Worm (Caenorhabditis elegans): ENCODE results near the gene C49C8.5.

C49C8.5 gene

DNA sequence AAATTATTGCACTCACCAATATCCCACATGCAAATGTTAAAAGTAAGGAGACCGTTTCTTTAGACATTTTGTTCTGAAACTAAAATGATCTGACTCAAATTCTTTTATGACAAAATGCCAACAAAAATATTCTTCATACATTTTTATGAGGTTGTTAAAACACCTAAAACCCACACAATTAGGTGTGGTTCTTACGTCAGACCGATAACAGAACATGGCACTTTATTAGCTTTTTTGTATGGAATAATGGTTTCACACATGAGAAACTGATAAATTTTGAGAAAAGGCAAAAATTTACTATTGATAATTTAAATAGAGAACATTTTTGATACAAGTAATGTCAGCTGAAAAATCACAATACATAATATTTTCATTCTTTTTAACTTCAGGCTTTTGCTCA is at the start of gene C49C8.5:
C49C8.5 (minus strand) TSS at position 73 of the 400 bp plus-strand sequence.
- TF ChIP-seq elt-2 (tag; optimal IDR thresholded peaks at IDR 0.05) (peak; percentile 11), nhr-20 (tag; optimal IDR thresholded peaks at IDR 0.05) (no peak)

ce11 chrIV:8697436-8697835 is 44.0 kb upstream of the C49C8.5 start, which contains the start of gene ttll-11:
ttll-11 (plus strand) TSS chrIV:8697736.
- TF ChIP-seq fkh-8 (tag; optimal IDR thresholded peaks at IDR 0.05), result peak; percentile 76
- no peak for TF ChIP-seq efl-1 (optimal IDR thresholded peaks at IDR 0.05)
- no peak for TF ChIP-seq efl-1 (GFP tag; optimal IDR thresholded peaks at IDR 0.05 in 1 of 2)
- TF ChIP-seq nhr-71 (tag; optimal IDR thresholded peaks at IDR 0.05), result peak; percentile 31
- peak; percentile 5 for TF ChIP-seq swsn-7 (tag; optimal IDR thresholded peaks at IDR 0.05)

ce11 chrIV:8691486-8691885 is 38.0 kb upstream of the C49C8.5 start, which contains the start of the genes hst-1 and ints-6:
hst-1 (minus strand) TSS chrIV:8691513.
ints-6 (plus strand) TSS chrIV:8691745.
- TF ChIP-seq tbx-2 (tag; optimal IDR thresholded peaks at IDR 0.05) (no peak), efl-1 (optimal IDR thresholded peaks at IDR 0.05) (peak; percentile 14 to 35), efl-1 (GFP tag; optimal IDR thresholded peaks at IDR 0.05 in 1 of 2) (peak; percentile 40 to 88), lin-14 (GFP tag; optimal IDR thresholded peaks at IDR 0.05) (no peak), C34B4.2 (tag; optimal IDR thresholded peaks at IDR 0.05) (no peak), fkh-4 (tag; optimal IDR thresholded peaks at IDR 0.05; ENCODE audit: borderline replicate concordance) (no peak), nhr-71 (tag; optimal IDR thresholded peaks at IDR 0.05) (peak; percentile 38), F16B12.6 (tag; optimal IDR thresholded peaks at IDR 0.05) (peak; percentile 76), lsy-2 (tag; optimal IDR thresholded peaks at IDR 0.05) (peak; percentile 40 to 56), vab-15 (tag; optimal IDR thresholded peaks at IDR 0.05) (no peak), elt-3 (tag; optimal IDR thresholded peaks at IDR 0.05) (no peak), lin-35 (GFP tag; optimal IDR thresholded peaks at IDR 0.05) (peak in 1 of 2 experiments; percentile 29), skn-1 (tag; optimal IDR thresholded peaks at IDR 0.05) (peak; percentile 41), hlh-4 (tag; optimal IDR thresholded peaks at IDR 0.05) (no peak), nhr-76 (tag; optimal IDR thresholded peaks at IDR 0.05) (no peak), blmp-1 (tag; optimal IDR thresholded peaks at IDR 0.05) (peak; percentile 4), aly-2 (tag; optimal IDR thresholded peaks at IDR 0.05) (no peak), ets-5 (GFP tag; IDR thresholded peaks at IDR 0.05) (no peak), mab-9 (GFP tag; IDR thresholded peaks at IDR 0.05) (no peak), nhr-19 (GFP tag; conservative IDR thresholded peaks at IDR 0.05) (no peak), C16A3.4 (tag; optimal IDR thresholded peaks at IDR 0.05) (peak; percentile 16), nhr-20 (tag; optimal IDR thresholded peaks at IDR 0.05) (peak; percentile 21), xbp-1 (tag; optimal IDR thresholded peaks at IDR 0.05) (peak; percentile 28), dpl-1 (GFP tag; optimal IDR thresholded peaks at IDR 0.05) (peak in 2 of 3 experiments; percentile 27 to 56), hpl-2 (GFP tag; optimal IDR thresholded peaks at IDR 0.05) (no peak), snu-23 (GFP tag; optimal IDR thresholded peaks at IDR 0.05) (peak; percentile 46), mep-1 (tag; optimal IDR thresholded peaks at IDR 0.05) (peak; percentile 51), pag-3 (tag; optimal IDR thresholded peaks at IDR 0.05; ENCODE audit: borderline replicate concordance, insufficient read depth) (no peak), nhr-90 (tag; optimal IDR thresholded peaks at IDR 0.05; ENCODE audit: poor library complexity) (no peak), nhr-47 (tag; optimal IDR thresholded peaks at IDR 0.05) (peak; percentile 32), swsn-7 (tag; optimal IDR thresholded peaks at IDR 0.05) (peak; percentile 9)

DNA sequence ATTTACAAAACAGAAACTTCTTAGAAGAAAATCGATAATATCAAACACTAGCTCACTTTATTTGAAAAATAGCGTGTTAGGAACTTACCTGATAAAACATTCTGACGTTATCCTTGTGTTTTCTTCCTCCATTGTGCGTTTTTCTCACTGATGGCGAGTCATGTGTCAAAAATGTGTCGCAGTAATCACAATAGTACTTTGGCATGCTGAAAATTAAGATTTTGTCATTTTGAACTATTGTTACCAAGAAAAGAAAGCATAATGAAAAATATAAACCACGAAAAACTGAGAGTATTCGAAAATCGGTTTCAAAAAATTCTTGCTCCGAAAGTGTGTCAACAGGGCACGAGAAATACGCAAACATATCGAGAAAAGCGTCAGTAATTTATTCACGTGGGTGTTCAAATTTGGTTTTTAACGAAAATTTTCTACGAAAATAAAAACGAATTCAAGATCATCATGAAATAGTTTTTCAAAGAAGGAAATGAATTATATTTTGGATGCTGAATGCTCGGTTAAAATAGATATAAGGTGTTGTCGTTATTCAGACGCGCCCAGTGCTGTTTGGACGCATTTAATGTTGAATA is 34.2 kb upstream of the C49C8.5 start, which contains the start of gene snrp-3:
snrp-3 (minus strand) TSS at position 206 of the 587 bp plus-strand sequence.
- TF ChIP-seq jun-1 (tag; optimal IDR thresholded peaks at IDR 0.05), result peak; percentile 61
- TF ChIP-seq efl-3 (GFP tag; optimal IDR thresholded peaks at IDR 0.05), result no peak
- no peak for TF ChIP-seq vab-15 (tag; optimal IDR thresholded peaks at IDR 0.05)
- TF ChIP-seq snpc-4 (tag; optimal IDR thresholded peaks at IDR 0.05), result peak; percentile 67
- TF ChIP-seq Y116A8C.19 (tag; optimal IDR thresholded peaks at IDR 0.05; ENCODE audit: borderline replicate concordance), result no peak
- no peak for TF ChIP-seq tlp-1 (tag; optimal IDR thresholded peaks at IDR 0.05)
- no peak for TF ChIP-seq nhr-28 (tag; optimal IDR thresholded peaks at IDR 0.05)
- no peak for TF ChIP-seq fkh-4 (tag; optimal IDR thresholded peaks at IDR 0.05; ENCODE audit: borderline replicate concordance)
- no peak for TF ChIP-seq nhr-12 (tag; optimal IDR thresholded peaks at IDR 0.05)
- TF ChIP-seq rnt-1 (tag; optimal IDR thresholded peaks at IDR 0.05), result peak; percentile 89
- peak; percentile 32 for TF ChIP-seq egl-13 (tag; optimal IDR thresholded peaks at IDR 0.05)
- peak; percentile 76 for TF ChIP-seq F16B12.6 (tag; optimal IDR thresholded peaks at IDR 0.05)
- TF ChIP-seq isw-1 (GFP tag; IDR thresholded peaks at IDR 0.05), result peak; percentile 82
- peak; percentile 69 for TF ChIP-seq nhr-77 (tag; optimal IDR thresholded peaks at IDR 0.05)
- peak; percentile 85 for TF ChIP-seq lin-13 (GFP tag; optimal IDR thresholded peaks at IDR 0.05)
- TF ChIP-seq dsc-1 (tag; optimal IDR thresholded peaks at IDR 0.05), result peak; percentile 84
- TF ChIP-seq pax-3 (tag; optimal IDR thresholded peaks at IDR 0.05), result peak; percentile 44

Measured in whole organism, L1 larva.